Worm (Caenorhabditis elegans) whole organism, midembryonic: ENCODE data around the gene ntl-4.

Experiments used
- T22C8.4 ChIP-seq: fragments of 200-800 bp; sonication (Bioruptor generic); IDR thresholded peaks from 2 replicates; pipeline ENCODE4 v1.3.6; 2022; ENCODE audit warnings: missing genetic modification characterization, missing compliant biosample characterization
- cog-1 ChIP-seq: sonication (generic microtip); optimal IDR thresholded peaks from 2 replicates; lab custom pipeline; 2016; ENCODE audit warnings: missing genetic modification characterization, missing compliant biosample characterization
- flt-1 ChIP-seq: fragments of 200-800 bp; sonication (Bioruptor generic); IDR thresholded peaks from 2 replicates; pipeline ENCODE4 v1.3.6; 2022; ENCODE audit warnings: missing genetic modification characterization, missing compliant biosample characterization
- klf-2 ChIP-seq: fragments of 200-800 bp; sonication (Bioruptor generic); conservative IDR thresholded peaks from 2 replicates; pipeline ENCODE4 v1.3.6; 2022; ENCODE audit warnings: missing genetic modification reagents, missing genetic modification characterization, missing compliant biosample characterization
- med-1 ChIP-seq: sonication (generic microtip); optimal IDR thresholded peaks from 2 replicates; lab custom pipeline; 2017; ENCODE audit warnings: missing genetic modification characterization, mild to moderate bottlenecking, missing compliant biosample characterization, antibody characterized with exemption, missing genetic modification reagents; ENCODE audit not compliant: insufficient read depth
- ref-1 ChIP-seq: fragments of 200-800 bp; sonication (Bioruptor generic); conservative IDR thresholded peaks from 2 replicates; pipeline ENCODE4 v1.3.6; 2022; ENCODE audit warnings: missing genetic modification reagents, missing genetic modification characterization, missing compliant biosample characterization
- ztf-23 ChIP-seq: fragments of 200-800 bp; sonication (Bioruptor generic); IDR thresholded peaks from 2 replicates; pipeline ENCODE4 v1.3.6; 2022; ENCODE audit warnings: missing genetic modification reagents, missing genetic modification characterization, missing compliant biosample characterization
- ztf-29 ChIP-seq: fragments of 200-800 bp; sonication (Bioruptor generic); IDR thresholded peaks from 2 replicates; pipeline ENCODE4 v1.3.6; 2022; ENCODE audit warnings: missing genetic modification reagents, missing genetic modification characterization, missing compliant biosample characterization

- TF ChIP-seq ztf-29 (GFP tag; lab: Robert Waterston, UW), result no peak
- TF ChIP-seq klf-2 (GFP tag; lab: Robert Waterston, UW), result no peak
- TF ChIP-seq flt-1 (GFP tag; lab: Robert Waterston, UW), result peak; percentile 47; the same call in 1 of the 2 replicates
- TF ChIP-seq T22C8.4 (GFP tag; lab: Robert Waterston, UW), result no peak
- TF ChIP-seq cog-1 (tag; lab: Kevin White, UChicago), result no peak
- no peak for TF ChIP-seq ztf-23 (GFP tag; lab: Robert Waterston, UW)
- TF ChIP-seq med-1 (GFP tag; lab: Kevin White, UChicago), result no peak
- no peak for TF ChIP-seq ref-1 (GFP tag; lab: Robert Waterston, UW)
These were observed 777 bp upstream of the ntl-4 start for ce11 chrIV:7909455-7910141.
